Fruit fly (Drosophila melanogaster) whole organism, embryonic: ENCODE results near the gene Gs1l.

Source experiments
- Ada2b ChIP-seq: fragments of 200-800 bp; sonication (Bioruptor generic); IDR thresholded peaks from 2 replicates; pipeline ENCODE4 v1.3.6; 2022; ENCODE audit warnings: missing biosample characterization, missing genetic modification characterization
- Aef1 ChIP-seq: fragments of 200-800 bp; sonication (Bioruptor generic); IDR thresholded peaks from 3 replicates; pipeline ENCODE4 v1.3.6; 2022; ENCODE audit warnings: missing biosample characterization, missing genetic modification characterization
- Bdp1 ChIP-seq: fragments of 200-800 bp; sonication (Bioruptor generic); optimal IDR thresholded peaks from 3 replicates; lab custom pipeline; 2016; ENCODE audit warnings: missing biosample characterization, missing genetic modification characterization
- Bgb ChIP-seq: fragments of 200-800 bp; sonication (Bioruptor generic); IDR thresholded peaks from 2 replicates; pipeline ENCODE4 v1.3.6; 2022; ENCODE audit warnings: missing biosample characterization, missing genetic modification characterization; ENCODE audit not compliant: partially characterized antibody
- CG11723 ChIP-seq: fragments of 200-800 bp; sonication (Bioruptor generic); optimal IDR thresholded peaks from 2 replicates; lab custom pipeline; 2017; ENCODE audit warnings: missing biosample characterization, mild to moderate bottlenecking, missing genetic modification characterization
- CG14860 ChIP-seq: fragments of 200-800 bp; sonication (Bioruptor generic); IDR thresholded peaks from 3 replicates; pipeline ENCODE4 v1.3.6; 2022; ENCODE audit warnings: missing biosample characterization, missing genetic modification characterization; ENCODE audit not compliant: partially characterized antibody
- CG15479 ChIP-seq: fragments of 200-800 bp; sonication (Bioruptor generic); optimal IDR thresholded peaks from 3 replicates; lab custom pipeline; 2019; ENCODE audit warnings: missing biosample characterization, mild to moderate bottlenecking, missing genetic modification characterization, moderate library complexity
- CG1603 ChIP-seq: fragments of 200-800 bp; sonication (Bioruptor generic); optimal IDR thresholded peaks from 2 replicates; lab custom pipeline; 2019; ENCODE audit warnings: missing biosample characterization, mild to moderate bottlenecking, missing genetic modification characterization, moderate library complexity
- CG16813 ChIP-seq: fragments of 200-800 bp; sonication (Bioruptor generic); IDR thresholded peaks from 3 replicates; pipeline ENCODE4 v1.3.6; 2022; ENCODE audit warnings: missing biosample characterization, missing genetic modification characterization; ENCODE audit not compliant: partially characterized antibody
- CG18599 ChIP-seq: fragments of 200-800 bp; sonication (Bioruptor generic); optimal IDR thresholded peaks from 3 replicates; lab custom pipeline; 2017; ENCODE audit warnings: missing biosample characterization, missing genetic modification characterization, mild to moderate bottlenecking, moderate library complexity, missing genetic modification reagents
- CG2120 ChIP-seq: fragments of 200-800 bp; sonication (Bioruptor generic); optimal IDR thresholded peaks from 3 replicates; lab custom pipeline; 2016; ENCODE audit warnings: missing biosample characterization, missing genetic modification characterization
- CG32532 ChIP-seq: fragments of 200-800 bp; sonication (Bioruptor generic); IDR thresholded peaks from 2 replicates; pipeline ENCODE4 v1.3.6; 2022; ENCODE audit warnings: missing biosample characterization, missing genetic modification characterization
- CG32772 ChIP-seq: fragments of 200-800 bp; sonication (Bioruptor generic); IDR thresholded peaks from 2 replicates; pipeline ENCODE4 v1.3.6; 2022; ENCODE audit warnings: missing biosample characterization, missing genetic modification characterization
- CG34224 ChIP-seq: fragments of 200-800 bp; sonication (Bioruptor generic); IDR thresholded peaks from 3 replicates; pipeline ENCODE4 v1.3.6; 2022; ENCODE audit warnings: missing biosample characterization, missing genetic modification characterization; ENCODE audit not compliant: partially characterized antibody
- CG42726 ChIP-seq: fragments of 200-800 bp; sonication (Bioruptor generic); IDR thresholded peaks from 2 replicates; pipeline ENCODE4 v1.3.6; 2022; ENCODE audit warnings: missing biosample characterization, missing genetic modification characterization; ENCODE audit not compliant: partially characterized antibody
- CG6254 ChIP-seq: fragments of 200-800 bp; sonication (Bioruptor generic); optimal IDR thresholded peaks from 3 replicates; lab custom pipeline; 2017; ENCODE audit warnings: mild to moderate bottlenecking, missing biosample characterization, missing genetic modification reagents, missing genetic modification characterization
- CG6272 ChIP-seq: fragments of 200-800 bp; sonication (Bioruptor generic); IDR thresholded peaks from 2 replicates; pipeline ENCODE4 v1.3.6; 2022; ENCODE audit warnings: missing biosample characterization, missing genetic modification characterization
- CG6791 ChIP-seq: fragments of 200-800 bp; sonication (Bioruptor generic); IDR thresholded peaks from 3 replicates; pipeline ENCODE4 v1.3.6; 2022; ENCODE audit warnings: missing biosample characterization, missing genetic modification characterization; ENCODE audit not compliant: partially characterized antibody
- CG7372 ChIP-seq: fragments of 200-800 bp; sonication (Bioruptor generic); IDR thresholded peaks from 2 replicates; pipeline ENCODE4 v1.3.6; 2022; ENCODE audit warnings: missing biosample characterization, missing genetic modification characterization
- CHES-1-like ChIP-seq: fragments of 200-800 bp; sonication (Bioruptor generic); optimal IDR thresholded peaks from 2 replicates; lab custom pipeline; 2016; ENCODE audit warnings: missing biosample characterization, missing genetic modification characterization
- D19A ChIP-seq: fragments of 200-800 bp; optimal IDR thresholded peaks from 3 replicates; lab custom pipeline; 2019; ENCODE audit warnings: missing biosample characterization, mild to moderate bottlenecking, missing genetic modification characterization, moderate library complexity
- Doc3 ChIP-seq: fragments of 200-800 bp; sonication (Bioruptor generic); IDR thresholded peaks from 3 replicates; pipeline ENCODE4 v1.3.6; 2022; ENCODE audit warnings: missing biosample characterization, missing genetic modification characterization; ENCODE audit not compliant: partially characterized antibody
- Dp ChIP-seq: fragments of 200-800 bp; sonication (Bioruptor generic); optimal IDR thresholded peaks from 2 replicates; lab custom pipeline; 2018; ENCODE audit warnings: missing biosample characterization, mild to moderate bottlenecking, missing genetic modification characterization, moderate library complexity
- Ets65A ChIP-seq: fragments of 200-800 bp; sonication (Bioruptor generic); peaks from one replicate; lab custom pipeline; 2016; ENCODE audit warnings: missing biosample characterization, missing genetic modification characterization
- Opbp ChIP-seq: fragments of 200-800 bp; sonication (Bioruptor generic); IDR thresholded peaks from 3 replicates; pipeline ENCODE4 v1.3.6; 2022; ENCODE audit warnings: missing biosample characterization, missing genetic modification characterization; ENCODE audit not compliant: partially characterized antibody
- Ptx1 ChIP-seq: fragments of 200-800 bp; sonication (Bioruptor generic); IDR thresholded peaks from 2 replicates; pipeline ENCODE4 v1.3.6; 2022; ENCODE audit warnings: missing biosample characterization, missing genetic modification characterization
- Sry-δ ChIP-seq: fragments of 200-800 bp; sonication (Bioruptor generic); optimal IDR thresholded peaks from 2 replicates; lab custom pipeline; 2016; ENCODE audit warnings: missing biosample characterization, missing genetic modification characterization
- amos ChIP-seq: fragments of 200-800 bp; sonication (Bioruptor generic); IDR thresholded peaks from 2 replicates; pipeline ENCODE4 v1.3.6; 2022; ENCODE audit warnings: missing biosample characterization, missing genetic modification characterization; ENCODE audit not compliant: partially characterized antibody
- ash1 ChIP-seq: fragments of 200-800 bp; sonication (Bioruptor generic); optimal IDR thresholded peaks from 2 replicates; lab custom pipeline; 2018; ENCODE audit warnings: missing biosample characterization, mild to moderate bottlenecking, missing genetic modification characterization
- bbx ChIP-seq: fragments of 200-800 bp; sonication (Bioruptor generic); IDR thresholded peaks from 2 replicates; pipeline ENCODE4 v1.3.6; 2022; ENCODE audit warnings: missing biosample characterization, missing genetic modification characterization; ENCODE audit not compliant: partially characterized antibody
- corto ChIP-seq: fragments of 200-800 bp; sonication (Bioruptor generic); optimal IDR thresholded peaks from 2 replicates; lab custom pipeline; 2016; ENCODE audit warnings: missing biosample characterization, mild to moderate bottlenecking, missing genetic modification characterization, moderate library complexity
- dan ChIP-seq: fragments of 200-800 bp; sonication (Bioruptor generic); IDR thresholded peaks from 2 replicates; pipeline ENCODE4 v1.3.6; 2022; ENCODE audit warnings: missing biosample characterization, missing genetic modification characterization
- dati ChIP-seq: fragments of 200-800 bp; sonication (Bioruptor generic); IDR thresholded peaks from 2 replicates; pipeline ENCODE4 v1.3.6; 2022; ENCODE audit warnings: missing biosample characterization, missing genetic modification characterization
- dysf ChIP-seq: fragments of 200-800 bp; sonication (Bioruptor generic); IDR thresholded peaks from 3 replicates; pipeline ENCODE4 v1.3.6; 2022; ENCODE audit warnings: missing biosample characterization, missing genetic modification characterization
- exex ChIP-seq: fragments of 200-800 bp; sonication (Bioruptor generic); optimal IDR thresholded peaks from 4 replicates; lab custom pipeline; 2018; ENCODE audit warnings: missing biosample characterization, mild to moderate bottlenecking, missing genetic modification characterization, moderate library complexity
- fd64A ChIP-seq: fragments of 200-800 bp; sonication (Bioruptor generic); optimal IDR thresholded peaks from 3 replicates; lab custom pipeline; 2018; ENCODE audit warnings: missing biosample characterization, mild to moderate bottlenecking, missing genetic modification characterization
- fu2 ChIP-seq: fragments of 200-800 bp; sonication (Bioruptor generic); optimal IDR thresholded peaks from 2 replicates; lab custom pipeline; 2016; ENCODE audit warnings: missing biosample characterization, missing genetic modification characterization
- h ChIP-seq: fragments of >200 bp; optimal IDR thresholded peaks from 2 replicates; lab custom pipeline; 2017
- inv ChIP-seq: fragments of 200-800 bp; sonication (Bioruptor generic); IDR thresholded peaks from 2 replicates; pipeline ENCODE4 v1.3.6; 2022; ENCODE audit warnings: missing biosample characterization, missing genetic modification characterization; ENCODE audit not compliant: partially characterized antibody
- knrl ChIP-seq: fragments of 200-800 bp; sonication (Bioruptor generic); IDR thresholded peaks from 3 replicates; pipeline ENCODE4 v1.3.6; 2022; ENCODE audit warnings: missing biosample characterization, missing genetic modification characterization; ENCODE audit not compliant: partially characterized antibody
- lab ChIP-seq: fragments of 200-800 bp; sonication (Bioruptor generic); optimal IDR thresholded peaks from 3 replicates; lab custom pipeline; 2017; ENCODE audit warnings: missing biosample characterization, missing genetic modification characterization, mild to moderate bottlenecking, moderate library complexity, missing genetic modification reagents
- lilli ChIP-seq: fragments of 200-800 bp; sonication (Bioruptor generic); optimal IDR thresholded peaks from 3 replicates; lab custom pipeline; 2016; ENCODE audit warnings: missing biosample characterization, missing genetic modification characterization
- nerfin-2 ChIP-seq: fragments of 200-800 bp; sonication (Bioruptor generic); IDR thresholded peaks from 2 replicates; pipeline ENCODE4 v1.3.6; 2022; ENCODE audit warnings: missing biosample characterization, missing genetic modification characterization; ENCODE audit not compliant: partially characterized antibody
- prd ChIP-seq, 3 experiments: fragments of >200 bp in 2 of 3; fragments of 200-800 bp in 1 of 3; sonication (Bioruptor generic) in 1 of 3; optimal IDR thresholded peaks in 2 of 3; IDR thresholded peaks in 1 of 3; 2 replicates in 2 of 3; 3 replicates in 1 of 3; pipeline versions ENCODE4 v1.3.6 to Lab custom; 2017 to 2022; ENCODE audit warnings: missing biosample characterization in 1 of 3, missing genetic modification characterization in 1 of 3
- row ChIP-seq: fragments of 200-800 bp; sonication (Bioruptor generic); IDR thresholded peaks from 3 replicates; pipeline ENCODE4 v1.3.6; 2022; ENCODE audit warnings: missing biosample characterization, missing genetic modification characterization
- sens ChIP-seq: fragments of 200-800 bp; sonication (Bioruptor generic); peaks from one replicate; lab custom pipeline; 2016; ENCODE audit warnings: missing biosample characterization, missing genetic modification characterization
- tna ChIP-seq: fragments of 200-800 bp; sonication (Bioruptor generic); IDR thresholded peaks from 2 replicates; pipeline ENCODE4 v1.3.6; 2022; ENCODE audit warnings: missing biosample characterization, missing genetic modification characterization; ENCODE audit not compliant: partially characterized antibody
- zen2 ChIP-seq: fragments of 200-800 bp; sonication (Bioruptor generic); IDR thresholded peaks from 3 replicates; pipeline ENCODE4 v1.3.6; 2022; ENCODE audit warnings: missing biosample characterization, missing genetic modification characterization; ENCODE audit not compliant: partially characterized antibody

The Gs1l gene

DNA sequence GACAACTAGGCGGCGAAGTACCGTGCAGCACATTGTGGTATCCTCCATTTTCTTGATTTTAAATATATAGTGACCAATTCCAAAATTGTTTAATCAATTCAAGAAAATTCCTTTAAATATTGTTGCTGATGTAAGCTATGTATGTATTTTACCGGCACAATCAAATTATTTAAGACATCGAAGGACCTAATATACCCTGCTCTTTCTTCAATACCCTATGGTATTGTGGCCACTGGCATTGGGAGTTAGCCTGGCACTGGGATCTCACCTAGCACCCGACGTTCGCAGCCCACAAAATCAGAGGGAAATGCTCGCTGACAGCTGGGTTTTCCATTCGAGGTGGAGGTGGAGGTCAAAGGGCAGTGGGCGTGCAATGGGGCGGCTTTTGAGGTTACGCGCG, 34.5 kb downstream of the Gs1l start (continued):
- TF ChIP-seq CG18599 (GFP tag; lab: Kevin White, UChicago) (peak; percentile 49), D19A (no peak), CG7372 (GFP tag; lab: Robert Waterston, UW) (no peak), corto (GFP tag; lab: Kevin White, UChicago) (no peak), dysf (GFP tag; lab: Robert Waterston, UW) (0 out of 3 replicates have a peak, but pooled peaks have one; percentile 16), Sry-δ (GFP tag; lab: Kevin White, UChicago) (no peak), sens (peak; percentile 3), CG1603 (tag; lab: Kevin White, UChicago) (no peak), Ada2b (GFP tag; lab: Robert Waterston, UW) (peak; percentile 19; the same call in 1 of the 2 replicates), row (peak; percentile 50; the same call in 2 of the 3 replicates), fu2 (no peak), CG6272 (GFP tag; lab: Robert Waterston, UW) (no peak), Ets65A (GFP tag; lab: Kevin White, UChicago) (peak; percentile 63), prd (optimal IDR thresholded peaks at IDR 0.05; lab: Kevin White, UChicago) (no peak), prd (GFP tag; IDR thresholded peaks at IDR 0.05; lab: Robert Waterston, UW) (peak; percentile 28; the same call in 1 of the 3 replicates), lab (peak; percentile 41), CG32532 (GFP tag; lab: Robert Waterston, UW) (peak; percentile 18; the same call in 1 of the 2 replicates), exex (tag; lab: Kevin White, UChicago) (no peak), CG2120 (GFP tag; lab: Kevin White, UChicago) (peak; percentile 34), CG6254 (GFP tag; lab: Kevin White, UChicago) (no peak), Ptx1 (GFP tag; lab: Robert Waterston, UW) (peak; percentile 33; the same call in 1 of the 2 replicates), inv (no peak), dan (GFP tag; lab: Robert Waterston, UW) (no peak), CG32772 (GFP tag; lab: Robert Waterston, UW) (no peak), nerfin-2 (GFP tag; lab: Robert Waterston, UW) (no peak), CG16813 (no peak), lilli (GFP tag; lab: Kevin White, UChicago) (peak; percentile 5)

DNA sequence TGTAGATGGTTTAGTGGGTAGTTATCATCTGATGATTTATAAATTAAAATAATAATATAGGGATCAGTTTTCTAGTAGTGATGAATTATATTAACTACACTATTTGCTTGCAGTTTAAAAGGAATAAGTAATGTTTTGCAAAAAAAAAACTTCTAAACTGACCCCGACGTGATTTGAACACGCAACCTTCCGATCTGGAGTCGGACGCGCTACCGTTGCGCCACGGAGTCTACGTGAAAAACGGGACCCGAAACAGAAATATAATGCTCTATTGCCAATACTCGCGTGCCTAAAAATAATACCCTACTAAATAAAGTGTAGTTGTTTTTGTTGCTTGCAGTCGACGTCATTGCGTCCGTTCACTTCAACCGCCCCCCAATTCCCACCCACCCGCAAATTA, 37.8 kb downstream of the Gs1l start:
- peak; percentile 55 for TF ChIP-seq CG42726 (GFP tag; lab: Robert Waterston, UW)
- TF ChIP-seq fd64A (GFP tag; lab: Kevin White, UChicago) = no peak
- peak; percentile 22 for TF ChIP-seq D19A
- peak; percentile 42; the same call in 2 of the 3 replicates for TF ChIP-seq zen2 (GFP tag; lab: Robert Waterston, UW)
- TF ChIP-seq Bdp1 (GFP tag; lab: Kevin White, UChicago) = peak; percentile 93
- 0 out of 3 replicates have a peak, but pooled peaks have one; percentile 35 for TF ChIP-seq CG34224 (GFP tag; lab: Robert Waterston, UW)
- no peak for TF ChIP-seq dati
- TF ChIP-seq CG6791 (GFP tag; lab: Robert Waterston, UW) = peak; percentile 77
- TF ChIP-seq lab = no peak
- TF ChIP-seq bbx = peak; percentile 67
- TF ChIP-seq Bgb (GFP tag; lab: Robert Waterston, UW) = peak; percentile 76
- peak; percentile 24 for TF ChIP-seq CG15479 (GFP tag; lab: Kevin White, UChicago)
- TF ChIP-seq Dp (GFP tag; lab: Kevin White, UChicago) = no peak
- no peak for TF ChIP-seq ash1 (GFP tag; lab: Kevin White, UChicago)
- TF ChIP-seq h = no peak
- TF ChIP-seq Aef1 = no peak
- no peak for TF ChIP-seq CHES-1-like (GFP tag; lab: Kevin White, UChicago)
- peak; percentile 69; the same call in 2 of the 3 replicates for TF ChIP-seq Opbp (GFP tag; lab: Robert Waterston, UW)
- peak; percentile 50; the same call in 2 of the 3 replicates for TF ChIP-seq CG16813
- TF ChIP-seq amos (GFP tag; lab: Robert Waterston, UW) = peak; percentile 67; the same call in 1 of the 2 replicates
- peak; percentile 59 for TF ChIP-seq CG14860
- peak; percentile 42; the same call in 1 of the 3 replicates for TF ChIP-seq knrl (GFP tag; lab: Robert Waterston, UW)
- TF ChIP-seq tna (GFP tag; lab: Robert Waterston, UW) = peak; percentile 21; the same call in 1 of the 2 replicates
- TF ChIP-seq CG11723 = no peak
- TF ChIP-seq Doc3 (GFP tag; lab: Robert Waterston, UW) = 0 out of 3 replicates have a peak, but pooled peaks have one; percentile 22
